Fruit fly (Drosophila melanogaster) Kc167 (cell line): ENCODE data around the gene SLIRP1.

Experiments used
- Myc ChIP-seq: fragments of >200 bp; optimal IDR thresholded peaks from 2 replicates; lab custom pipeline; 2017; ENCODE audit warnings: missing external identifiers
- Sin3A ChIP-seq: fragments of >200 bp; optimal IDR thresholded peaks from 2 replicates; lab custom pipeline; 2018; ENCODE audit warnings: missing external identifiers
- h ChIP-seq: fragments of >200 bp; optimal IDR thresholded peaks from 3 replicates; lab custom pipeline; 2018; ENCODE audit warnings: missing external identifiers
- insv ChIP-seq: fragments of >200 bp; optimal IDR thresholded peaks from 3 replicates; lab custom pipeline; 2018; ENCODE audit warnings: missing external identifiers
- psq ChIP-seq: fragments of >200 bp; optimal IDR thresholded peaks from 2 replicates; lab custom pipeline; 2017; ENCODE audit warnings: missing external identifiers
- ttk ChIP-seq: sonication (Bioruptor generic); optimal IDR thresholded peaks from 2 replicates; lab custom pipeline; 2017; ENCODE audit warnings: missing external identifiers

Gene SLIRP1

DNA sequence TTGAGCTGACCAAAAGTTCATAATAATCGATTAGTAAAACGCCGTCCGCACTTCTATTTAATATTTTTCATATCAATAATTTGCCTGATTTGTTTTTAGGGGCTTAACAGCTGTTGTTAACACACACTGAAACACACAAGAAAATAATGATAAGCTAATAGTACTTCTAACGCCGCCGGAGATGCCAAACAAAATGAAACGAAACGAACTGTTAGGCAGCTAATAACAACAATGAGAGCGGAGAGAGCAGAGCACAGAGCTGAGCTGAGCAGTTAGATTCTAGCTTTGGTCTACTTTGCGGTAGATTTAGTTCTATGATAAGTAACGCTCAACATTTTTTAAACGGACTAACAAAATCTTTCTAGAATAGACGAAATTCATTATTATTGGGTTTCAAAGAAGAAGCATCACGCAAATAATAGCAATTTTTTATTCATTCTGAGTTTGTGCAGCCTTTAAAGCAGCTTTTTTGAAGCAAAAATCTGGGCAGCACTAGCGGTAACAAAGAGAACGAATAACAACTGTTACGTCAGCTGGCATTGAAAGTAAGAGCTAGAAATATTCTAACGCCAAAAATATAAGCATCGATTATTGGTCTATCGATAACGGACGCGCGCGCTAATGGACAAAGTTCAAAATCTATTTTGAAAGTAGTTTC is 12.5 kb downstream of the SLIRP1 start, which contains the start of gene Abca3:
Gene Abca3, minus strand, starts transcription at position 181 of the 658 bp plus-strand sequence.
- TF ChIP-seq ttk (lab: Kevin White, UChicago) = no peak
- no peak for TF ChIP-seq h
- no peak for TF ChIP-seq Sin3A
- TF ChIP-seq Myc (lab: Kevin White, UChicago) = no peak
- TF ChIP-seq psq (lab: Kevin White, UChicago) = no peak
- no peak for TF ChIP-seq insv (lab: Kevin White, UChicago)

dm6 chrX:21285001-21285400 is 34.1 kb downstream of the SLIRP1 start, which contains the start of gene CG1494:
Gene CG1494 (plus strand): TSS chrX:21285301.
- TF ChIP-seq Sin3A (no peak), Myc (lab: Kevin White, UChicago) (no peak), psq (lab: Kevin White, UChicago) (no peak), insv (lab: Kevin White, UChicago) (no peak), ttk (lab: Kevin White, UChicago) (no peak), h (no peak)

- no peak for TF ChIP-seq Sin3A
- TF ChIP-seq insv (lab: Kevin White, UChicago) = no peak
- no peak for TF ChIP-seq Myc (lab: Kevin White, UChicago)
- no peak for TF ChIP-seq psq (lab: Kevin White, UChicago)
- TF ChIP-seq ttk (lab: Kevin White, UChicago) = no peak
- no peak for TF ChIP-seq h
Observed at dm6 chrX:21282035-21282434, 37.1 kb downstream of the SLIRP1 start.

dm6 chrX:21281039-21281911 is 37.8 kb downstream of the SLIRP1 start, which contains the start of gene Mnr:
Gene Mnr (minus strand): TSS chrX:21281171.
- TF ChIP-seq psq (lab: Kevin White, UChicago) (no peak), Sin3A (no peak), Myc (lab: Kevin White, UChicago) (no peak), ttk (lab: Kevin White, UChicago) (no peak)

dm6 chrX:21280629-21281028 is 38.5 kb downstream of the SLIRP1 start:
- no peak for TF ChIP-seq h
- no peak for TF ChIP-seq psq (lab: Kevin White, UChicago)
- TF ChIP-seq Sin3A = no peak
- no peak for TF ChIP-seq ttk (lab: Kevin White, UChicago)
- no peak for TF ChIP-seq Myc (lab: Kevin White, UChicago)
- no peak for TF ChIP-seq insv (lab: Kevin White, UChicago)

DNA sequence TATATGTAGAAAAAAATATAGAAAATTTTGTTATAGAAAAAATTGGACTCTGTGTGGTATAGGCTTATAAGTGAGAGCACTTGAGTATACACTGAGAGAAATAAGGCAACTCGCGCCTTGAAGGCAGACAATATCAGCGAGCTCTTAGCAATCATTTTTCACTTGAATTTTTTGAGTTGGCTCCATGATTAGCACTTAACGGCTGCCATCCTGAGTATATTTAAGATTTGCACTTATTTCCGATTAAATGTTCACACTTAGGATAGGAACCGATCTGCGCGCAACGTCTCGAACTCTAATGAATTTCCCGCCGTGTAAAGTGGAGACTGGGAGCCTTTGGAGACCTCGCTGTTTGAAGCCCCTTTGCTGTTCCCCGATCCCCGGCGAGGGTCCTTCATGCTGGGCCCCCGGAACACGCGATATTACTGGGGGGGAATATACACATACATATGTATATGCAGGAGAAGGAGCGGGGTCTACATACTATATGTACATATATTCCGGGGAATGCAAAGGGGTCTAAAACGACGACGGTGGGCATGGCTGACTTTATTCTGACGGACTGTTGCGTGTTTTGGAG is 39.7 kb downstream of the SLIRP1 start:
- no peak for TF ChIP-seq Myc (lab: Kevin White, UChicago)
- TF ChIP-seq psq (lab: Kevin White, UChicago) = no peak
- no peak for TF ChIP-seq insv (lab: Kevin White, UChicago)
- TF ChIP-seq h = no peak
- no peak for TF ChIP-seq Sin3A
- TF ChIP-seq ttk (lab: Kevin White, UChicago) = no peak

dm6 chrX:21276494-21276893 is 42.6 kb downstream of the SLIRP1 start:
- TF ChIP-seq psq (lab: Kevin White, UChicago) (no peak), insv (lab: Kevin White, UChicago) (no peak), h (no peak), ttk (lab: Kevin White, UChicago) (no peak), Myc (lab: Kevin White, UChicago) (no peak)
